Fruit fly (Drosophila melanogaster) whole organism, embryonic: Measurements from ENCODE around the gene sv.

Experiments used
- Bteb2 ChIP-seq: fragments of 200-800 bp; sonication (Bioruptor generic); optimal IDR thresholded peaks from 2 replicates; lab custom pipeline; 2016; ENCODE audit warnings: missing biosample characterization, missing genetic modification characterization
- CG1024 ChIP-seq: fragments of 200-800 bp; sonication (Bioruptor generic); IDR thresholded peaks from 2 replicates; pipeline ENCODE4 v1.3.6; 2022; ENCODE audit warnings: missing biosample characterization, missing genetic modification characterization
- CG10654 ChIP-seq: fragments of 200-800 bp; sonication (Bioruptor generic); optimal IDR thresholded peaks from 2 replicates; lab custom pipeline; 2016; ENCODE audit warnings: missing biosample characterization, missing genetic modification characterization
- CG11398 ChIP-seq: fragments of 200-800 bp; sonication (Bioruptor generic); optimal IDR thresholded peaks from 2 replicates; lab custom pipeline; 2016; ENCODE audit warnings: missing biosample characterization, missing genetic modification characterization
- CG12104 ChIP-seq: fragments of 200-800 bp; sonication (Bioruptor generic); optimal IDR thresholded peaks from 3 replicates; lab custom pipeline; 2016; ENCODE audit warnings: missing biosample characterization, missing genetic modification characterization
- CG14667 ChIP-seq: fragments of 200-800 bp; sonication (Bioruptor generic); IDR thresholded peaks from 2 replicates; pipeline ENCODE4 v1.3.6; 2022; ENCODE audit warnings: missing biosample characterization, missing genetic modification characterization
- CG15479 ChIP-seq: fragments of 200-800 bp; sonication (Bioruptor generic); optimal IDR thresholded peaks from 3 replicates; lab custom pipeline; 2019; ENCODE audit warnings: missing biosample characterization, mild to moderate bottlenecking, missing genetic modification characterization, moderate library complexity
- CG17829 ChIP-seq: fragments of 200-800 bp; optimal IDR thresholded peaks from 2 replicates; lab custom pipeline; 2019; ENCODE audit warnings: missing biosample characterization, mild to moderate bottlenecking, missing genetic modification characterization, moderate library complexity
- CG17912 ChIP-seq: fragments of 200-800 bp; sonication (Bioruptor generic); optimal IDR thresholded peaks from 2 replicates; lab custom pipeline; 2018; ENCODE audit warnings: missing biosample characterization, mild to moderate bottlenecking, missing genetic modification characterization
- CG3407 ChIP-seq: fragments of 200-800 bp; sonication (Bioruptor generic); optimal IDR thresholded peaks from 2 replicates; lab custom pipeline; 2018; ENCODE audit warnings: missing biosample characterization, mild to moderate bottlenecking, missing genetic modification characterization
- CG3995 ChIP-seq: fragments of 200-800 bp; sonication (Bioruptor generic); optimal IDR thresholded peaks from 3 replicates; lab custom pipeline; 2016; ENCODE audit warnings: missing biosample characterization, missing genetic modification characterization
- CG4282 ChIP-seq: fragments of 200-800 bp; sonication (Bioruptor generic); optimal IDR thresholded peaks from 2 replicates; lab custom pipeline; 2016; ENCODE audit warnings: missing biosample characterization, missing genetic modification characterization
- CG4707 ChIP-seq: fragments of 200-800 bp; sonication (Bioruptor generic); optimal IDR thresholded peaks from 2 replicates; lab custom pipeline; 2018; ENCODE audit warnings: missing biosample characterization, mild to moderate bottlenecking, missing genetic modification characterization, moderate library complexity
- CG6765 ChIP-seq: fragments of 200-800 bp; sonication (Bioruptor generic); optimal IDR thresholded peaks from 3 replicates; lab custom pipeline; 2017; ENCODE audit warnings: missing biosample characterization, mild to moderate bottlenecking, missing genetic modification characterization
- CG8089 ChIP-seq: fragments of 200-800 bp; sonication (Bioruptor generic); optimal IDR thresholded peaks from 3 replicates; lab custom pipeline; 2016; ENCODE audit warnings: missing biosample characterization, missing genetic modification characterization
- CG8388 ChIP-seq: fragments of 200-800 bp; sonication (Bioruptor generic); optimal IDR thresholded peaks from 2 replicates; lab custom pipeline; 2019; ENCODE audit warnings: missing biosample characterization, mild to moderate bottlenecking, missing genetic modification characterization, moderate library complexity
- CG9817 ChIP-seq: fragments of 200-800 bp; sonication (Bioruptor generic); optimal IDR thresholded peaks from 2 replicates; lab custom pipeline; 2018; ENCODE audit warnings: missing biosample characterization, mild to moderate bottlenecking, missing genetic modification characterization, moderate library complexity
- CG9932 ChIP-seq: fragments of 200-800 bp; sonication (Bioruptor generic); IDR thresholded peaks from 2 replicates; pipeline ENCODE4 v1.3.6; 2022; ENCODE audit warnings: missing biosample characterization, missing genetic modification characterization
- CoRest ChIP-seq: fragments of 200-800 bp; sonication (Bioruptor generic); optimal IDR thresholded peaks from 3 replicates; lab custom pipeline; 2018; ENCODE audit warnings: missing biosample characterization, mild to moderate bottlenecking, missing genetic modification characterization, moderate library complexity
- E2f1 ChIP-seq: fragments of 200-800 bp; sonication (Bioruptor generic); IDR thresholded peaks from 2 replicates; pipeline ENCODE4 v1.3.6; 2022; ENCODE audit warnings: missing biosample characterization, missing genetic modification characterization
- Kr ChIP-seq: fragments of 200-800 bp; sonication (Bioruptor generic); optimal IDR thresholded peaks from 2 replicates; lab custom pipeline; 2017; ENCODE audit warnings: missing biosample characterization, mild to moderate bottlenecking, missing genetic modification characterization
- MBD-R2 ChIP-seq: fragments of 200-800 bp; sonication (Bioruptor generic); IDR thresholded peaks from 2 replicates; pipeline ENCODE4 v1.3.6; 2022; ENCODE audit warnings: missing biosample characterization, missing genetic modification characterization
- Meics ChIP-seq: fragments of 200-800 bp; sonication (Bioruptor generic); optimal IDR thresholded peaks from 2 replicates; lab custom pipeline; 2017; ENCODE audit warnings: missing biosample characterization, mild to moderate bottlenecking, missing genetic modification characterization
- Mes4 ChIP-seq: fragments of 200-800 bp; sonication (Bioruptor generic); optimal IDR thresholded peaks from 2 replicates; lab custom pipeline; 2016; ENCODE audit warnings: missing biosample characterization, missing genetic modification characterization
- PHDP ChIP-seq: fragments of 200-800 bp; sonication (Bioruptor generic); optimal IDR thresholded peaks from 3 replicates; lab custom pipeline; 2018; ENCODE audit warnings: missing biosample characterization, mild to moderate bottlenecking, missing genetic modification characterization, moderate library complexity
- Poxn ChIP-seq: fragments of 200-800 bp; sonication (Bioruptor generic); IDR thresholded peaks from 2 replicates; pipeline ENCODE4 v1.3.6; 2022; ENCODE audit warnings: missing biosample characterization, missing genetic modification characterization
- amos ChIP-seq: fragments of 200-800 bp; sonication (Bioruptor generic); IDR thresholded peaks from 2 replicates; pipeline ENCODE4 v1.3.6; 2022; ENCODE audit warnings: missing biosample characterization, missing genetic modification characterization; ENCODE audit not compliant: partially characterized antibody
- az2 ChIP-seq: fragments of 200-800 bp; sonication (Bioruptor generic); optimal IDR thresholded peaks from 3 replicates; lab custom pipeline; 2016; ENCODE audit warnings: missing biosample characterization, missing genetic modification characterization
- cg ChIP-seq: fragments of 200-800 bp; sonication (Bioruptor generic); optimal IDR thresholded peaks from 3 replicates; lab custom pipeline; 2019; ENCODE audit warnings: missing biosample characterization, mild to moderate bottlenecking, missing genetic modification characterization, moderate library complexity
- chif ChIP-seq, 2 experiments: fragments of 200-800 bp; sonication (Bioruptor generic); optimal IDR thresholded peaks; 3 replicates each; lab custom pipeline; 2016; ENCODE audit warnings: missing biosample characterization in 2 of 2, missing genetic modification characterization in 2 of 2
- ci ChIP-seq: fragments of 200-800 bp; sonication (Bioruptor generic); IDR thresholded peaks from 3 replicates; pipeline ENCODE4 v1.3.6; 2022; ENCODE audit warnings: missing biosample characterization, missing genetic modification characterization
- dpn ChIP-seq, 2 experiments: fragments of 200-800 bp; sonication (Bioruptor generic); optimal IDR thresholded peaks; 3 replicates each; lab custom pipeline; 2016; ENCODE audit warnings: missing biosample characterization in 2 of 2, missing genetic modification characterization in 2 of 2
- esg ChIP-seq: fragments of 200-800 bp; sonication (Bioruptor generic); conservative IDR thresholded peaks from 2 replicates; pipeline ENCODE4 v1.3.6; 2022; ENCODE audit warnings: missing biosample characterization, missing genetic modification characterization
- fd96Cb ChIP-seq: fragments of 200-800 bp; sonication (Bioruptor generic); optimal IDR thresholded peaks from 2 replicates; lab custom pipeline; 2018; ENCODE audit warnings: missing biosample characterization, mild to moderate bottlenecking, missing genetic modification characterization, moderate library complexity
- gt ChIP-seq: fragments of 200-800 bp; sonication (Bioruptor generic); IDR thresholded peaks from 2 replicates; pipeline ENCODE4 v1.3.6; 2022; ENCODE audit warnings: missing biosample characterization, missing genetic modification characterization
- h ChIP-seq: fragments of >200 bp; optimal IDR thresholded peaks from 2 replicates; lab custom pipeline; 2017
- jumu ChIP-seq: fragments of 200-800 bp; sonication (Bioruptor generic); optimal IDR thresholded peaks from 3 replicates; lab custom pipeline; 2016; ENCODE audit warnings: missing biosample characterization, missing genetic modification characterization
- lab ChIP-seq: fragments of 200-800 bp; sonication (Bioruptor generic); optimal IDR thresholded peaks from 3 replicates; lab custom pipeline; 2017; ENCODE audit warnings: missing biosample characterization, missing genetic modification characterization, mild to moderate bottlenecking, moderate library complexity, missing genetic modification reagents
- lmd ChIP-seq: fragments of 200-800 bp; sonication (Bioruptor generic); IDR thresholded peaks from 2 replicates; pipeline ENCODE4 v1.3.6; 2022; ENCODE audit warnings: missing biosample characterization, missing genetic modification characterization
- lola ChIP-seq, 3 experiments: fragments of >200 bp in 2 of 3; fragments of 200-800 bp in 1 of 3; sonication (Bioruptor generic) in 1 of 3; optimal IDR thresholded peaks; 2 replicates each; lab custom pipeline; 2017 to 2019; ENCODE audit warnings: missing biosample characterization in 3 of 3, missing genetic modification characterization in 3 of 3, mild to moderate bottlenecking in 1 of 3, moderate library complexity in 1 of 3
- mld ChIP-seq: fragments of 200-800 bp; sonication (Bioruptor generic); IDR thresholded peaks from 3 replicates; pipeline ENCODE4 v1.3.6; 2022; ENCODE audit warnings: missing biosample characterization, missing genetic modification characterization; ENCODE audit not compliant: partially characterized antibody
- nau ChIP-seq: fragments of 200-800 bp; sonication (Bioruptor generic); optimal IDR thresholded peaks from 3 replicates; lab custom pipeline; 2017; ENCODE audit warnings: missing biosample characterization, mild to moderate bottlenecking, missing genetic modification characterization, missing genetic modification reagents
- otp ChIP-seq: fragments of 200-800 bp; sonication (Bioruptor generic); IDR thresholded peaks from 3 replicates; pipeline ENCODE4, ENCODE4 v1.3.6; 2022; ENCODE audit warnings: missing biosample characterization, missing genetic modification characterization
- p53 ChIP-seq: fragments of 200-800 bp; sonication (Bioruptor generic); optimal IDR thresholded peaks from 2 replicates; lab custom pipeline; 2016; ENCODE audit warnings: missing biosample characterization, missing genetic modification characterization
- pho ChIP-seq: fragments of 200-800 bp; sonication (Bioruptor generic); optimal IDR thresholded peaks from 2 replicates; lab custom pipeline; 2016; ENCODE audit warnings: missing biosample characterization, missing genetic modification characterization
- ranshi ChIP-seq: fragments of 200-800 bp; sonication (Bioruptor generic); IDR thresholded peaks from 2 replicates; pipeline ENCODE4 v1.3.6; 2022; ENCODE audit warnings: missing biosample characterization, missing genetic modification characterization
- salm ChIP-seq: fragments of 200-800 bp; sonication (Bioruptor generic); optimal IDR thresholded peaks from 2 replicates; lab custom pipeline; 2018; ENCODE audit warnings: missing biosample characterization, mild to moderate bottlenecking, missing genetic modification characterization
- sd ChIP-seq: fragments of 200-800 bp; sonication (Bioruptor generic); optimal IDR thresholded peaks from 3 replicates; lab custom pipeline; 2018; ENCODE audit warnings: missing biosample characterization, mild to moderate bottlenecking, missing genetic modification characterization, moderate library complexity
- seq ChIP-seq: fragments of 200-800 bp; sonication (Bioruptor generic); IDR thresholded peaks from 2 replicates; pipeline ENCODE4 v1.3.6; 2022; ENCODE audit warnings: missing biosample characterization, missing genetic modification characterization
- slbo ChIP-seq: fragments of 200-800 bp; sonication (Bioruptor generic); IDR thresholded peaks from 2 replicates; pipeline ENCODE4 v1.3.6; 2022; ENCODE audit warnings: missing biosample characterization, missing genetic modification characterization
- sob ChIP-seq: fragments of 200-800 bp; sonication (Bioruptor generic); IDR thresholded peaks from 2 replicates; pipeline ENCODE4 v1.3.6; 2022; ENCODE audit warnings: missing biosample characterization, missing genetic modification characterization
- stc ChIP-seq: fragments of 200-800 bp; sonication (Bioruptor generic); IDR thresholded peaks from 2 replicates; pipeline ENCODE4 v1.3.6; 2022; ENCODE audit warnings: missing biosample characterization, missing genetic modification characterization
- tio ChIP-seq: fragments of 200-800 bp; sonication (Bioruptor generic); optimal IDR thresholded peaks from 2 replicates; lab custom pipeline; 2017; ENCODE audit warnings: missing biosample characterization, missing genetic modification characterization, inconsistent platforms

sv gene

DNA sequence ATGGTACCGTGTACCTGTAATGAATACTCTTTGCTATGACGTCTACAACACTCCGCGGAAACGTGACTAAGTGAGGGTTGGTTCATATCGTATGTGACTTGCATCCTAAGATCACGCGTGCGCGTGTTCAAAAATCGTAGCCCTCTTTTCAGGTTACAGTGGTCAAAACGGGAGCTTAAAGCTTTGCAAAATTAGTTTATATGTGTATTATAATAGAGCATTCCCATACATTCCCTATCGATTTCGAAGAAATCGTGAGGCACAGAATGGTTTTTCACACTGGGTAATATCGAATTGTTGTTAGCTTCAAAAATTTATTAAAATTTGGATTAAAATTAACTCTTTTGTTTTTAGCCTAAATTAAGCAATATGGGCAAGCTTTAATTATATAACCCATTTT lies 57.9 kb downstream of the sv start (continued):
- TF ChIP-seq amos (GFP tag; lab: Robert Waterston, UW) (no peak), MBD-R2 (GFP tag; lab: Robert Waterston, UW) (no peak; the same call in 1 of the 2 replicates), sob (GFP tag; lab: Robert Waterston, UW) (no peak), mld (GFP tag; lab: Robert Waterston, UW) (no peak), sd (tag; lab: Kevin White, UChicago) (no peak), seq (GFP tag; lab: Robert Waterston, UW) (no peak), E2f1 (GFP tag; lab: Robert Waterston, UW) (no peak), CG9817 (tag; lab: Kevin White, UChicago) (no peak), tio (GFP tag; lab: Kevin White, UChicago) (no peak), ranshi (GFP tag; lab: Robert Waterston, UW) (no peak), Poxn (GFP tag; lab: Robert Waterston, UW) (no peak), lola (GFP tag; optimal IDR thresholded peaks at IDR 0.05; lab: Kevin White, UChicago) (peak in 1 of 3 experiments; percentile 69), CG10654 (no peak), nau (GFP tag; lab: Kevin White, UChicago) (no peak), CG14667 (GFP tag; lab: Robert Waterston, UW) (no peak), slbo (GFP tag; lab: Robert Waterston, UW) (no peak), CG4282 (GFP tag; lab: Kevin White, UChicago) (no peak), ci (GFP tag; lab: Robert Waterston, UW) (no peak), CG12104 (GFP tag; lab: Kevin White, UChicago) (no peak), CG1024 (peak; percentile 97), gt (no peak), CG11398 (GFP tag; lab: Kevin White, UChicago) (no peak), fd96Cb (no peak), CG8388 (GFP tag; lab: Kevin White, UChicago) (no peak), lab (GFP tag; lab: Kevin White, UChicago) (no peak), CG17912 (GFP tag; lab: Kevin White, UChicago) (peak; percentile 32), pho (no peak), CG9932 (no peak), PHDP (tag; lab: Kevin White, UChicago) (peak; percentile 41), CG17829 (no peak), az2 (no peak), CG4707 (GFP tag; lab: Kevin White, UChicago) (peak; percentile 24), dpn (GFP tag; optimal IDR thresholded peaks at IDR 0.05; lab: Kevin White, UChicago) (peak in 1 of 2 experiments; percentile 24), CG3995 (GFP tag; lab: Kevin White, UChicago) (peak; percentile 32), CG3407 (GFP tag; lab: Kevin White, UChicago) (no peak), salm (tag; lab: Kevin White, UChicago) (no peak), jumu (GFP tag; lab: Kevin White, UChicago) (no peak), chif (GFP tag; optimal IDR thresholded peaks at IDR 0.05; lab: Kevin White, UChicago) (no peak), cg (GFP tag; lab: Kevin White, UChicago) (no peak), CG8089 (no peak), Meics (GFP tag; lab: Kevin White, UChicago) (peak; percentile 43), Bteb2 (GFP tag; lab: Kevin White, UChicago) (no peak), Mes4 (GFP tag; lab: Kevin White, UChicago) (no peak), h (no peak), CG15479 (GFP tag; lab: Kevin White, UChicago) (no peak), otp (GFP tag; lab: Robert Waterston, UW) (no peak), Kr (no peak), p53 (GFP tag; lab: Kevin White, UChicago) (no peak), CoRest (tag; lab: Kevin White, UChicago) (peak; percentile 20), CG6765 (GFP tag; lab: Kevin White, UChicago) (peak; percentile 12), stc (GFP tag; lab: Robert Waterston, UW) (no peak), lmd (GFP tag; lab: Robert Waterston, UW) (no peak), esg (no peak)
